Fruit fly (Drosophila melanogaster) whole organism, embryonic: ENCODE measurements around the gene CG11668.

ENCODE experiments used
- ATbp ChIP-seq: fragments of 200-800 bp; sonication (Bioruptor generic); optimal IDR thresholded peaks from 2 replicates; lab custom pipeline; 2017; ENCODE audit warnings: missing biosample characterization, mild to moderate bottlenecking, missing genetic modification characterization, missing genetic modification reagents
- CG11560 ChIP-seq: fragments of 200-800 bp; sonication (Bioruptor generic); IDR thresholded peaks from 3 replicates; pipeline ENCODE4 v1.3.6; 2022; ENCODE audit warnings: missing biosample characterization, missing genetic modification characterization
- CG1233 ChIP-seq: fragments of 200-800 bp; sonication (Bioruptor generic); optimal IDR thresholded peaks from 4 replicates; lab custom pipeline; 2018; ENCODE audit warnings: missing biosample characterization, mild to moderate bottlenecking, missing genetic modification characterization
- CG12744 ChIP-seq: fragments of 200-800 bp; sonication (Bioruptor generic); optimal IDR thresholded peaks from 2 replicates; lab custom pipeline; 2016; ENCODE audit warnings: missing biosample characterization, missing genetic modification characterization
- CG12942 ChIP-seq: fragments of 200-800 bp; sonication (Bioruptor generic); optimal IDR thresholded peaks from 3 replicates; lab custom pipeline; 2016; ENCODE audit warnings: missing biosample characterization, missing genetic modification characterization
- CG13624 ChIP-seq: fragments of 200-800 bp; sonication (Bioruptor generic); optimal IDR thresholded peaks from 2 replicates; lab custom pipeline; 2016; ENCODE audit warnings: missing biosample characterization, missing genetic modification characterization
- CG15011 ChIP-seq: fragments of 200-800 bp; sonication (Bioruptor generic); optimal IDR thresholded peaks from 3 replicates; lab custom pipeline; 2018; ENCODE audit warnings: missing biosample characterization, mild to moderate bottlenecking, missing genetic modification characterization
- CG1603 ChIP-seq: fragments of 200-800 bp; sonication (Bioruptor generic); optimal IDR thresholded peaks from 2 replicates; lab custom pipeline; 2019; ENCODE audit warnings: missing biosample characterization, mild to moderate bottlenecking, missing genetic modification characterization, moderate library complexity
- CG1647 ChIP-seq: fragments of 200-800 bp; sonication (Bioruptor generic); optimal IDR thresholded peaks from 3 replicates; lab custom pipeline; 2016; ENCODE audit warnings: missing biosample characterization, missing genetic modification characterization
- CG17359 ChIP-seq: fragments of 200-800 bp; sonication (Bioruptor generic); optimal IDR thresholded peaks from 3 replicates; lab custom pipeline; 2018; ENCODE audit warnings: missing biosample characterization, mild to moderate bottlenecking, missing genetic modification characterization, moderate library complexity
- CG17385 ChIP-seq: fragments of 200-800 bp; sonication (Bioruptor generic); optimal IDR thresholded peaks from 3 replicates; lab custom pipeline; 2018; ENCODE audit warnings: missing biosample characterization, mild to moderate bottlenecking, missing genetic modification characterization
- CG17612 ChIP-seq: fragments of 200-800 bp; sonication (Bioruptor generic); IDR thresholded peaks from 2 replicates; pipeline ENCODE4 v1.3.6; 2022; ENCODE audit warnings: missing biosample characterization, missing genetic modification characterization
- CG2116 ChIP-seq: fragments of 200-800 bp; sonication (Bioruptor generic); optimal IDR thresholded peaks from 3 replicates; lab custom pipeline; 2018; ENCODE audit warnings: missing biosample characterization, mild to moderate bottlenecking, missing genetic modification characterization
- CG2120 ChIP-seq: fragments of 200-800 bp; sonication (Bioruptor generic); optimal IDR thresholded peaks from 3 replicates; lab custom pipeline; 2016; ENCODE audit warnings: missing biosample characterization, missing genetic modification characterization
- CG3065 ChIP-seq: fragments of 200-800 bp; sonication (Bioruptor generic); optimal IDR thresholded peaks from 2 replicates; lab custom pipeline; 2016; ENCODE audit warnings: missing biosample characterization, missing genetic modification characterization
- CG31388 ChIP-seq: fragments of 200-800 bp; sonication (Bioruptor generic); optimal IDR thresholded peaks from 2 replicates; lab custom pipeline; 2016; ENCODE audit warnings: missing biosample characterization, missing genetic modification characterization
- CG6854 ChIP-seq: fragments of 200-800 bp; sonication (Bioruptor generic); optimal IDR thresholded peaks from 3 replicates; lab custom pipeline; 2017; ENCODE audit warnings: missing biosample characterization, mild to moderate bottlenecking, missing genetic modification characterization
- CG7271 ChIP-seq: fragments of 200-800 bp; sonication (Bioruptor generic); optimal IDR thresholded peaks from 2 replicates; lab custom pipeline; 2018; ENCODE audit warnings: missing biosample characterization, mild to moderate bottlenecking, missing genetic modification characterization, moderate library complexity
- CG7357 ChIP-seq: fragments of 200-800 bp; sonication (Bioruptor generic); IDR thresholded peaks from 3 replicates; pipeline ENCODE4 v1.3.6; 2022; ENCODE audit warnings: missing biosample characterization, missing genetic modification characterization
- CG7372 ChIP-seq: fragments of 200-800 bp; sonication (Bioruptor generic); IDR thresholded peaks from 2 replicates; pipeline ENCODE4 v1.3.6; 2022; ENCODE audit warnings: missing biosample characterization, missing genetic modification characterization
- CG7786 ChIP-seq: fragments of 200-800 bp; sonication (Bioruptor generic); optimal IDR thresholded peaks from 2 replicates; lab custom pipeline; 2016; ENCODE audit warnings: missing biosample characterization, missing genetic modification characterization
- CG8388 ChIP-seq: fragments of 200-800 bp; sonication (Bioruptor generic); optimal IDR thresholded peaks from 2 replicates; lab custom pipeline; 2019; ENCODE audit warnings: missing biosample characterization, mild to moderate bottlenecking, missing genetic modification characterization, moderate library complexity
- CG8765 ChIP-seq: fragments of 200-800 bp; sonication (Bioruptor generic); IDR thresholded peaks from 2 replicates; pipeline ENCODE4 v1.3.6; 2022; ENCODE audit warnings: missing biosample characterization, missing genetic modification characterization
- CG8924 ChIP-seq: fragments of 200-800 bp; optimal IDR thresholded peaks from 3 replicates; lab custom pipeline; 2019; ENCODE audit warnings: missing biosample characterization, mild to moderate bottlenecking, missing genetic modification characterization, moderate library complexity
- CG8944 ChIP-seq: fragments of 200-800 bp; sonication (Bioruptor generic); optimal IDR thresholded peaks from 3 replicates; lab custom pipeline; 2016; ENCODE audit warnings: missing biosample characterization, missing genetic modification characterization
- CG9437 ChIP-seq: fragments of 200-800 bp; sonication (Bioruptor generic); optimal IDR thresholded peaks from 2 replicates; lab custom pipeline; 2018; ENCODE audit warnings: missing biosample characterization, mild to moderate bottlenecking, missing genetic modification characterization
- CG9609 ChIP-seq: fragments of 200-800 bp; sonication (Bioruptor generic); optimal IDR thresholded peaks from 3 replicates; lab custom pipeline; 2016; ENCODE audit warnings: missing biosample characterization, missing genetic modification characterization
- Chrac-16 ChIP-seq: fragments of 200-800 bp; sonication (Bioruptor generic); optimal IDR thresholded peaks from 3 replicates; lab custom pipeline; 2016; ENCODE audit warnings: missing biosample characterization, missing genetic modification characterization
- Dbx ChIP-seq: fragments of 200-800 bp; sonication (Bioruptor generic); IDR thresholded peaks from 3 replicates; pipeline ENCODE4 v1.3.6; 2022; ENCODE audit warnings: missing biosample characterization, missing genetic modification characterization
- H2.0 ChIP-seq: fragments of 200-800 bp; sonication (Bioruptor generic); IDR thresholded peaks from 2 replicates; pipeline ENCODE4 v1.3.6; 2022; ENCODE audit warnings: missing biosample characterization, missing genetic modification characterization
- Hsf ChIP-seq: fragments of 200-800 bp; sonication (Bioruptor generic); optimal IDR thresholded peaks from 3 replicates; lab custom pipeline; 2016; ENCODE audit warnings: missing biosample characterization, missing genetic modification characterization
- MBD-R2 ChIP-seq: fragments of 200-800 bp; sonication (Bioruptor generic); IDR thresholded peaks from 2 replicates; pipeline ENCODE4 v1.3.6; 2022; ENCODE audit warnings: missing biosample characterization, missing genetic modification characterization
- MESR4 ChIP-seq: fragments of 200-800 bp; sonication (Bioruptor generic); optimal IDR thresholded peaks from 2 replicates; lab custom pipeline; 2018; ENCODE audit warnings: missing biosample characterization, mild to moderate bottlenecking, missing genetic modification characterization, moderate library complexity
- Mrtf ChIP-seq: fragments of 200-800 bp; sonication (Bioruptor generic); IDR thresholded peaks from 3 replicates; pipeline ENCODE4 v1.3.6; 2022; ENCODE audit warnings: missing biosample characterization, missing genetic modification characterization
- Usf ChIP-seq: fragments of 200-800 bp; sonication (Bioruptor generic); optimal IDR thresholded peaks from 2 replicates; lab custom pipeline; 2017; ENCODE audit warnings: missing genotype, missing biosample characterization, missing genetic modification characterization
- YL-1 ChIP-seq: fragments of 200-800 bp; sonication (Bioruptor generic); optimal IDR thresholded peaks from 3 replicates; lab custom pipeline; 2017; ENCODE audit warnings: missing biosample characterization, mild to moderate bottlenecking, missing genetic modification characterization
- ap ChIP-seq: fragments of 200-800 bp; sonication (Bioruptor generic); IDR thresholded peaks from 2 replicates; pipeline ENCODE4 v1.3.6; 2022; ENCODE audit warnings: missing biosample characterization, missing genetic modification characterization
- danr ChIP-seq: fragments of 200-800 bp; sonication (Bioruptor generic); IDR thresholded peaks from 2 replicates; pipeline ENCODE4 v1.3.6; 2022; ENCODE audit warnings: missing biosample characterization, missing genetic modification characterization
- dm ChIP-seq: fragments of 200-800 bp; sonication (Bioruptor generic); optimal IDR thresholded peaks from 3 replicates; lab custom pipeline; 2016; ENCODE audit warnings: missing biosample characterization, missing genetic modification characterization
- gsb-n ChIP-seq: fragments of 200-800 bp; sonication (Bioruptor generic); optimal IDR thresholded peaks from 3 replicates; lab custom pipeline; 2018; ENCODE audit warnings: missing biosample characterization, mild to moderate bottlenecking, missing genetic modification characterization
- gt ChIP-seq: fragments of 200-800 bp; sonication (Bioruptor generic); IDR thresholded peaks from 2 replicates; pipeline ENCODE4 v1.3.6; 2022; ENCODE audit warnings: missing biosample characterization, missing genetic modification characterization
- hkb ChIP-seq, 2 experiments: fragments of 200-800 bp in 1 of 2; fragments of >200 bp in 1 of 2; sonication (Bioruptor generic) in 1 of 2; IDR thresholded peaks in 1 of 2; optimal IDR thresholded peaks in 1 of 2; 2 replicates each; pipeline versions ENCODE4 v1.3.6 to Lab custom; 2017 to 2022; ENCODE audit warnings: missing biosample characterization in 1 of 2, missing genetic modification characterization in 1 of 2
- lola ChIP-seq, 3 experiments: fragments of >200 bp in 2 of 3; fragments of 200-800 bp in 1 of 3; sonication (Bioruptor generic) in 1 of 3; optimal IDR thresholded peaks; 2 replicates each; lab custom pipeline; 2017 to 2019; ENCODE audit warnings: missing biosample characterization in 3 of 3, missing genetic modification characterization in 3 of 3, mild to moderate bottlenecking in 1 of 3, moderate library complexity in 1 of 3
- mam ChIP-seq: fragments of 200-800 bp; sonication (Bioruptor generic); optimal IDR thresholded peaks from 3 replicates; lab custom pipeline; 2016; ENCODE audit warnings: missing biosample characterization, missing genetic modification characterization
- pnt ChIP-seq: fragments of 200-800 bp; sonication (Bioruptor generic); optimal IDR thresholded peaks from 3 replicates; lab custom pipeline; 2016; ENCODE audit warnings: missing biosample characterization, missing genetic modification characterization
- pros ChIP-seq: fragments of 200-800 bp; sonication (Bioruptor generic); optimal IDR thresholded peaks from 3 replicates; lab custom pipeline; 2019; ENCODE audit warnings: missing biosample characterization, mild to moderate bottlenecking, missing genetic modification characterization, moderate library complexity
- ro ChIP-seq: fragments of 200-800 bp; sonication (Bioruptor generic); IDR thresholded peaks from 2 replicates; pipeline ENCODE4 v1.3.6; 2022; ENCODE audit warnings: missing biosample characterization, missing genetic modification characterization
- run ChIP-seq: fragments of 200-800 bp; sonication (Bioruptor generic); optimal IDR thresholded peaks from 3 replicates; lab custom pipeline; 2018; ENCODE audit warnings: missing biosample characterization, mild to moderate bottlenecking, missing genetic modification characterization
- seq ChIP-seq: fragments of 200-800 bp; sonication (Bioruptor generic); IDR thresholded peaks from 2 replicates; pipeline ENCODE4 v1.3.6; 2022; ENCODE audit warnings: missing biosample characterization, missing genetic modification characterization
- slbo ChIP-seq: fragments of 200-800 bp; sonication (Bioruptor generic); IDR thresholded peaks from 2 replicates; pipeline ENCODE4 v1.3.6; 2022; ENCODE audit warnings: missing biosample characterization, missing genetic modification characterization
- tap ChIP-seq: fragments of 200-800 bp; optimal IDR thresholded peaks from 3 replicates; lab custom pipeline; 2019; ENCODE audit warnings: missing biosample characterization, mild to moderate bottlenecking, missing genetic modification characterization, moderate library complexity
- tna ChIP-seq: fragments of 200-800 bp; sonication (Bioruptor generic); IDR thresholded peaks from 2 replicates; pipeline ENCODE4 v1.3.6; 2022; ENCODE audit warnings: missing biosample characterization, missing genetic modification characterization; ENCODE audit not compliant: partially characterized antibody
- yki ChIP-seq: fragments of >200 bp; optimal IDR thresholded peaks from 3 replicates; lab custom pipeline; 2018

CG11668 gene

DNA sequence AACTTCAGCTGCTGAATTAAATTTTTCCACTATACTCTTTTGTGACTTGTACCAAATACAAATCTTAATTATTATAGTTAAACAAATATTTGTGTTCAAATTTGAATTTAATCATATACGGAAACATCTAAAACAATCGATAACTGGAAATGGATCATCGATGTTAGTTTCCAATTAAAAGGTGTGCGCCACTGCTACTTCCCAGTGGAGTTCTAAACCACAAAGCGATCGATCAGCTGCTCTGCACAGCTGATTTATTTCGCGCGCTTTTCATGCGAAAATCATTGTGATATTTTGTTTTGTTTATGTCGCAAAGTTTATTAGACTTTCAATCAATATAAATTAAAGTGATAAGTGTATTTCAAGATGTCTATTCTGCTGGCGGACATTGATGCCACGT is 50.2 kb downstream of the CG11668 start, which contains the start of gene timeout (continued):
- TF ChIP-seq H2.0 (GFP tag; lab: Robert Waterston, UW) (no peak), CG2120 (GFP tag; lab: Kevin White, UChicago) (no peak), Mrtf (GFP tag; lab: Robert Waterston, UW) (no peak), run (no peak), ap (GFP tag; lab: Robert Waterston, UW) (no peak), CG8388 (GFP tag; lab: Kevin White, UChicago) (no peak), CG11560 (no peak), CG12744 (no peak), CG17359 (tag; lab: Kevin White, UChicago) (no peak), CG2116 (GFP tag; lab: Kevin White, UChicago) (peak; percentile 94), CG1233 (no peak), YL-1 (GFP tag; lab: Kevin White, UChicago) (no peak), CG8765 (GFP tag; lab: Robert Waterston, UW) (no peak), CG1647 (GFP tag; lab: Kevin White, UChicago) (no peak), lola (GFP tag; optimal IDR thresholded peaks at IDR 0.05; lab: Kevin White, UChicago) (no peak), CG7357 (GFP tag; lab: Robert Waterston, UW) (no peak), Hsf (GFP tag; lab: Kevin White, UChicago) (no peak), MESR4 (GFP tag; lab: Kevin White, UChicago) (no peak), slbo (no peak), CG9609 (GFP tag; lab: Kevin White, UChicago) (no peak), CG7372 (GFP tag; lab: Robert Waterston, UW) (no peak), Dbx (GFP tag; lab: Robert Waterston, UW) (no peak), MBD-R2 (GFP tag; lab: Robert Waterston, UW) (peak; percentile 87), tna (GFP tag; lab: Robert Waterston, UW) (peak; percentile 59), CG13624 (GFP tag; lab: Kevin White, UChicago) (no peak), CG9437 (no peak), Usf (GFP tag; lab: Kevin White, UChicago) (no peak), ro (GFP tag; lab: Robert Waterston, UW) (no peak), CG31388 (GFP tag; lab: Kevin White, UChicago) (no peak), CG17385 (GFP tag; lab: Kevin White, UChicago) (no peak), CG7271 (tag; lab: Kevin White, UChicago) (no peak), gt (GFP tag; lab: Robert Waterston, UW) (no peak), seq (GFP tag; lab: Robert Waterston, UW) (no peak), danr (no peak), yki (lab: Kevin White, UChicago) (no peak), Chrac-16 (GFP tag; lab: Kevin White, UChicago) (no peak), CG12942 (no peak), gsb-n (tag; lab: Kevin White, UChicago) (no peak), dm (GFP tag; lab: Kevin White, UChicago) (no peak), CG8924 (tag; lab: Kevin White, UChicago) (no peak), CG3065 (no peak), hkb (optimal IDR thresholded peaks at IDR 0.05; lab: Kevin White, UChicago) (no peak), hkb (GFP tag; IDR thresholded peaks at IDR 0.05; lab: Robert Waterston, UW) (no peak), CG6854 (GFP tag; lab: Kevin White, UChicago) (no peak), CG1603 (peak; percentile 81), CG17612 (GFP tag; lab: Robert Waterston, UW) (no peak), pnt (GFP tag; lab: Kevin White, UChicago) (no peak), mam (no peak), CG7786 (no peak), tap (tag; lab: Kevin White, UChicago) (no peak), CG8944 (GFP tag; lab: Kevin White, UChicago) (no peak), CG15011 (GFP tag; lab: Kevin White, UChicago) (no peak), ATbp (GFP tag; lab: Kevin White, UChicago) (no peak), pros (GFP tag; lab: Kevin White, UChicago) (no peak)
